Fruit fly (Drosophila melanogaster): ENCODE data around the gene Nagk.

The Nagk gene

dm6 chr3R:15350993-15351426 lies 8.0 kb upstream of the Nagk start, which contains the start of the genes Trs33 and Tmtc4 (continued):
- no peak for TF ChIP-seq CG11902 (GFP tag; optimal IDR thresholded peaks at IDR 0.05)
- TF ChIP-seq Sox102F (GFP tag; optimal IDR thresholded peaks at IDR 0.05): no peak
- no peak for TF ChIP-seq net (GFP tag; optimal IDR thresholded peaks at IDR 0.05)
- no peak for TF ChIP-seq Blimp-1 (GFP tag; optimal IDR thresholded peaks at IDR 0.05)
- peak; percentile 24 for TF ChIP-seq CG34406 (GFP tag; optimal IDR thresholded peaks at IDR 0.05)
- TF ChIP-seq Sox14 (GFP tag; optimal IDR thresholded peaks at IDR 0.05): peak; percentile 44
- no peak for TF ChIP-seq spab (GFP tag; optimal IDR thresholded peaks at IDR 0.05)
- TF ChIP-seq Eip93F (GFP tag; optimal IDR thresholded peaks at IDR 0.05): no peak
- no peak for TF ChIP-seq CG6276 (GFP tag; optimal IDR thresholded peaks at IDR 0.05)

dm6 chr3R:15347822-15348221 lies 4.8 kb upstream of the Nagk start, which contains the start of the genes CG42726 and CG42727:
CG42726 (plus strand) TSS chr3R:15348048.
CG42727 (plus strand) TSS chr3R:15348048.
- TF ChIP-seq CG32006 (GFP tag; optimal IDR thresholded peaks at IDR 0.05) (no peak), Smox (GFP tag; optimal IDR thresholded peaks at IDR 0.05) (no peak), CG6854 (GFP tag; optimal IDR thresholded peaks at IDR 0.05) (no peak), cyc (GFP tag; optimal IDR thresholded peaks at IDR 0.05) (peak; percentile 34), fd59A (GFP tag; optimal IDR thresholded peaks at IDR 0.05) (no peak), Eip93F (GFP tag; optimal IDR thresholded peaks at IDR 0.05) (no peak), Blimp-1 (GFP tag; optimal IDR thresholded peaks at IDR 0.05) (no peak), Ets21C (GFP tag; optimal IDR thresholded peaks at IDR 0.05) (no peak), CG11762 (GFP tag; optimal IDR thresholded peaks at IDR 0.05; ENCODE audit: insufficient read depth) (peak; percentile 10), Eip75B (GFP tag; optimal IDR thresholded peaks at IDR 0.05) (no peak), salr (GFP tag; optimal IDR thresholded peaks at IDR 0.05) (no peak), CG4318 (GFP tag; optimal IDR thresholded peaks at IDR 0.05) (no peak), Sox14 (GFP tag; optimal IDR thresholded peaks at IDR 0.05) (peak; percentile 52), Eip78C (GFP tag) (peak; percentile 87), topi (GFP tag; optimal IDR thresholded peaks at IDR 0.05) (peak; percentile 44), Gug (GFP tag; IDR thresholded peaks at IDR 0.05) (no peak), pdm3 (GFP tag; optimal IDR thresholded peaks at IDR 0.05) (no peak), achi (GFP tag; optimal IDR thresholded peaks at IDR 0.05) (peak; percentile 30), CG6792 (GFP tag; optimal IDR thresholded peaks at IDR 0.05) (peak; percentile 44), lz (GFP tag; optimal IDR thresholded peaks at IDR 0.05) (peak; percentile 48), fd85E (GFP tag; optimal IDR thresholded peaks at IDR 0.05) (no peak), CG10631 (GFP tag; optimal IDR thresholded peaks at IDR 0.05) (peak; percentile 47), fkh (GFP tag; optimal IDR thresholded peaks at IDR 0.05) (no peak), CG9139 (GFP tag; optimal IDR thresholded peaks at IDR 0.05) (no peak), CG6163 (GFP tag; IDR thresholded peaks at IDR 0.05) (peak; percentile 51), dsx (GFP tag; optimal IDR thresholded peaks at IDR 0.05; ENCODE audit: poor library complexity, severe bottlenecking) (no peak), svp (GFP tag) (no peak), vri (GFP tag; optimal IDR thresholded peaks at IDR 0.05) (no peak), Ets96B (tag; optimal IDR thresholded peaks at IDR 0.05) (peak; percentile 44), dac (GFP tag; optimal IDR thresholded peaks at IDR 0.05) (peak; percentile 28), CG1621 (tag; optimal IDR thresholded peaks at IDR 0.05) (no peak), CG8632 (GFP tag; optimal IDR thresholded peaks at IDR 0.05) (peak; percentile 22), esn (GFP tag; optimal IDR thresholded peaks at IDR 0.05) (peak; percentile 69), net (GFP tag; optimal IDR thresholded peaks at IDR 0.05) (no peak), ss (GFP tag; optimal IDR thresholded peaks at IDR 0.05) (no peak), OdsH (GFP tag; optimal IDR thresholded peaks at IDR 0.05) (no peak), CG3919 (GFP tag; optimal IDR thresholded peaks at IDR 0.05) (no peak), eg (GFP tag; IDR thresholded peaks at IDR 0.05) (peak; percentile 56; the same call in 1 of the 3 replicates), CG16779 (tag; optimal IDR thresholded peaks at IDR 0.05) (no peak), CG11294 (GFP tag; IDR thresholded peaks at IDR 0.05) (0 out of 2 replicates have a peak, but pooled peaks have one; percentile 27), CG11902 (GFP tag; optimal IDR thresholded peaks at IDR 0.05) (no peak), CG8119 (GFP tag; IDR thresholded peaks at IDR 0.05) (no peak), Met (GFP tag; optimal IDR thresholded peaks at IDR 0.05) (no peak), CG34406 (GFP tag; optimal IDR thresholded peaks at IDR 0.05) (peak; percentile 44), CG10669 (GFP tag; optimal IDR thresholded peaks at IDR 0.05) (peak; percentile 24), Hr38 (GFP tag; optimal IDR thresholded peaks at IDR 0.05) (no peak), Sox102F (GFP tag; optimal IDR thresholded peaks at IDR 0.05) (no peak), spab (GFP tag; optimal IDR thresholded peaks at IDR 0.05) (no peak)
